Fruit fly (Drosophila melanogaster): Measurements from ENCODE around the gene CG13712.

The CG13712 gene

DNA sequence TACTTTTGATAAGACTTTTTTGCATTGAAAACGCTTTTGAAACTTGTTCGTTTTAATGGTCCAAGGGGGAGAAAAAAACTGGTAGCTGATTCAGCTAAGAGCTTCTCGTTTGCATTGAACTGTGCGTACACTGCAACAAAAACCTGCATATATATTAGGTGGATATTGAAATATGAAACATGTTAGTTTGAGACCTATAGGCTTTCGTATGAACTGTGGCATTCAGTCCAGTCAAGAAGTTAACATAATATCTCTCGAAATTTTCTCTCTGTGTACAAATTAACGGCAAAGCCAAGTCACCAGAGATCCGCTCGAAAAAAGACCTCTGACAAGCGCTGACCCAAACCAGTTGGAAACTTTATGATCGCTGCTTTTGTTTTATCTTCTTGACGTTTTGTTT, 11.7 kb downstream of the CG13712 start (continued):
- peak; percentile 58 for TF ChIP-seq NC2α (GFP tag; optimal IDR thresholded peaks at IDR 0.05)
- TF ChIP-seq gfzf (GFP tag; optimal IDR thresholded peaks at IDR 0.05), result no peak
- peak; percentile 54 for TF ChIP-seq sd (tag; optimal IDR thresholded peaks at IDR 0.05)
- 0 out of 2 replicates have a peak, but pooled peaks have one; percentile 41 for TF ChIP-seq Adf1 (GFP tag; IDR thresholded peaks at IDR 0.05)
- TF ChIP-seq D (optimal IDR thresholded peaks at IDR 0.05), result no peak
- TF ChIP-seq D (GFP tag; optimal IDR thresholded peaks at IDR 0.05), result peak; percentile 69
- TF ChIP-seq p53 (GFP tag; optimal IDR thresholded peaks at IDR 0.05), result no peak
- peak; percentile 60 for TF ChIP-seq trh (GFP tag; optimal IDR thresholded peaks at IDR 0.05)
- peak; percentile 78 for TF ChIP-seq ken (GFP tag; IDR thresholded peaks at IDR 0.05)
- TF ChIP-seq CG33213 (GFP tag; optimal IDR thresholded peaks at IDR 0.05), result peak; percentile 85
- TF ChIP-seq br (optimal IDR thresholded peaks at IDR 0.05), result no peak
- TF ChIP-seq lbe (GFP tag; optimal IDR thresholded peaks at IDR 0.05), result peak; percentile 19
- peak; percentile 52 for TF ChIP-seq CG13894 (tag; optimal IDR thresholded peaks at IDR 0.05)
- TF ChIP-seq toy (GFP tag; IDR thresholded peaks at IDR 0.05), result peak; percentile 19; the same call in 1 of the 2 replicates
- peak; percentile 72 for TF ChIP-seq Hmr (GFP tag; optimal IDR thresholded peaks at IDR 0.05)
- TF ChIP-seq jing (GFP tag; optimal IDR thresholded peaks at IDR 0.05), result peak; percentile 72
- TF ChIP-seq CG13624 (GFP tag; optimal IDR thresholded peaks at IDR 0.05), result peak; percentile 87
- peak; percentile 90 for TF ChIP-seq CG7372 (GFP tag; IDR thresholded peaks at IDR 0.05)
- TF ChIP-seq CG4404 (GFP tag; IDR thresholded peaks at IDR 0.05), result 0 out of 2 replicates have a peak, but pooled peaks have one; percentile 38
- TF ChIP-seq CG1603 (tag; optimal IDR thresholded peaks at IDR 0.05), result peak; percentile 87
- peak; percentile 75; the same call in 1 of the 3 replicates for TF ChIP-seq CG6175 (GFP tag; IDR thresholded peaks at IDR 0.05)
- peak; percentile 89 for TF ChIP-seq Ets65A (GFP tag)
- peak; percentile 53; the same call in 1 of the 2 replicates for TF ChIP-seq klu (GFP tag; IDR thresholded peaks at IDR 0.05)
- TF ChIP-seq CG6254 (GFP tag; optimal IDR thresholded peaks at IDR 0.05), result peak; percentile 70
- TF ChIP-seq CG31365 (tag; optimal IDR thresholded peaks at IDR 0.05), result peak; percentile 64
- TF ChIP-seq CG12219 (GFP tag; optimal IDR thresholded peaks at IDR 0.05), result peak; percentile 86
- TF ChIP-seq CG8089 (GFP tag; optimal IDR thresholded peaks at IDR 0.05), result peak; percentile 75
- peak; percentile 82 for TF ChIP-seq CG17385 (GFP tag; optimal IDR thresholded peaks at IDR 0.05)
- TF ChIP-seq CG5953 (GFP tag; IDR thresholded peaks at IDR 0.05), result peak; percentile 81
- TF ChIP-seq Chrac-16 (GFP tag; optimal IDR thresholded peaks at IDR 0.05), result peak; percentile 73
- peak; percentile 63 for TF ChIP-seq CG10274 (GFP tag; optimal IDR thresholded peaks at IDR 0.05)
- TF ChIP-seq gem (tag; optimal IDR thresholded peaks at IDR 0.05), result peak; percentile 88
- peak; percentile 84 to 87 for TF ChIP-seq chif (GFP tag; optimal IDR thresholded peaks at IDR 0.05)
- peak; percentile 73 for TF ChIP-seq tup (GFP tag; optimal IDR thresholded peaks at IDR 0.05)
- TF ChIP-seq run (tag; optimal IDR thresholded peaks at IDR 0.05), result peak; percentile 44
- peak; percentile 84 for TF ChIP-seq row (GFP tag; IDR thresholded peaks at IDR 0.05)
- TF ChIP-seq Ets97D (GFP tag; optimal IDR thresholded peaks at IDR 0.05), result peak; percentile 3
- peak; percentile 87 for TF ChIP-seq CG12659 (GFP tag; optimal IDR thresholded peaks at IDR 0.05)
- TF ChIP-seq hkb (optimal IDR thresholded peaks at IDR 0.05), result no peak
- TF ChIP-seq hkb (GFP tag; IDR thresholded peaks at IDR 0.05), result peak; percentile 89
- TF ChIP-seq Hmx (GFP tag; optimal IDR thresholded peaks at IDR 0.05), result peak; percentile 51
- no peak for TF ChIP-seq sima (GFP tag; optimal IDR thresholded peaks at IDR 0.05)
- peak; percentile 71 for TF ChIP-seq fu2 (GFP tag; optimal IDR thresholded peaks at IDR 0.05)
- TF ChIP-seq pfk (GFP tag; optimal IDR thresholded peaks at IDR 0.05), result no peak
- peak; percentile 76 for TF ChIP-seq ERR (GFP tag; optimal IDR thresholded peaks at IDR 0.05)
- peak; percentile 69 for TF ChIP-seq CG16779 (GFP tag; IDR thresholded peaks at IDR 0.05)
- TF ChIP-seq Nf-YC (tag; optimal IDR thresholded peaks at IDR 0.05), result peak; percentile 52
- peak; percentile 67 for TF ChIP-seq kah (GFP tag; optimal IDR thresholded peaks at IDR 0.05)
- peak; percentile 65 for TF ChIP-seq CG15011 (GFP tag; optimal IDR thresholded peaks at IDR 0.05)
- TF ChIP-seq crc (GFP tag; optimal IDR thresholded peaks at IDR 0.05), result peak; percentile 24
- TF ChIP-seq CG9932 (GFP tag; IDR thresholded peaks at IDR 0.05), result peak; percentile 84
- TF ChIP-seq Sox102F (GFP tag; optimal IDR thresholded peaks at IDR 0.05), result peak; percentile 89

All from whole organism, embryonic.